Worm (Caenorhabditis elegans) whole organism, young adult: ENCODE measurements around the gene Y55F3BR.11.

Experiments used
- F22D6.2 ChIP-seq: sonication (generic microtip); optimal IDR thresholded peaks from 2 replicates; lab custom pipeline; 2016; ENCODE audit warnings: mild to moderate bottlenecking, missing genetic modification characterization, missing compliant biosample characterization
- F55B11.4 ChIP-seq: sonication (generic microtip); optimal IDR thresholded peaks from 2 replicates; lab custom pipeline; 2016; ENCODE audit warnings: missing compliant biosample characterization, missing genetic modification characterization, borderline replicate concordance; ENCODE audit not compliant: insufficient read depth
- Y53F4B.3 ChIP-seq: fragments of 200-800 bp; sonication (Bioruptor generic); IDR thresholded peaks from 2 replicates; pipeline ENCODE4 v1.3.6; 2022; ENCODE audit warnings: missing genetic modification reagents, missing genetic modification characterization, missing compliant biosample characterization
- Y53G8AR.9 ChIP-seq: fragments of 200-800 bp; sonication (Bioruptor generic); conservative IDR thresholded peaks from 2 replicates; pipeline ENCODE4 v1.3.6; 2022; ENCODE audit warnings: missing genetic modification reagents, missing genetic modification characterization, missing compliant biosample characterization
- Y56A3A.18 ChIP-seq: fragments of 200-800 bp; sonication (Bioruptor generic); IDR thresholded peaks from 2 replicates; pipeline ENCODE4 v1.3.6; 2022; ENCODE audit warnings: missing genetic modification reagents, missing genetic modification characterization, missing compliant biosample characterization
- ama-1 ChIP-seq, 3 experiments: fragments of 150-350 bp in 1 of 3; sonication (generic microtip) in 2 of 3; optimal IDR thresholded peaks; 2 replicates each; lab custom pipeline; 2014 to 2018; ENCODE audit warnings: missing biosample characterization in 2 of 3, missing genetic modification characterization in 2 of 3, missing genetic modification reagents in 2 of 3
- atf-7 ChIP-seq: sonication (generic microtip); optimal IDR thresholded peaks from 2 replicates; lab custom pipeline; 2017; ENCODE audit warnings: mild to moderate bottlenecking, missing genetic modification characterization, missing compliant biosample characterization
- ceh-79 ChIP-seq: sonication (generic microtip); optimal IDR thresholded peaks from 2 replicates; lab custom pipeline; 2017; ENCODE audit warnings: mild to moderate bottlenecking, missing genetic modification characterization, missing compliant biosample characterization
- efl-1 ChIP-seq: fragments of 150-350 bp; optimal IDR thresholded peaks from 2 replicates; lab custom pipeline; 2014; ENCODE audit warnings: missing biosample characterization, missing genetic modification reagents, missing genetic modification characterization
- madf-10 ChIP-seq: sonication (generic microtip); optimal IDR thresholded peaks from 2 replicates; lab custom pipeline; 2016; ENCODE audit warnings: mild to moderate bottlenecking, missing genetic modification characterization, missing compliant biosample characterization
- nfya-1 ChIP-seq: sonication (generic microtip); optimal IDR thresholded peaks from 2 replicates; lab custom pipeline; 2017; ENCODE audit warnings: antibody characterized with exemption, missing compliant biosample characterization, missing genetic modification characterization, borderline replicate concordance; ENCODE audit not compliant: insufficient read depth
- ztf-28 ChIP-seq: fragments of 200-800 bp; sonication (Bioruptor generic); IDR thresholded peaks from 2 replicates; pipeline ENCODE4 v1.3.6; 2022; ENCODE audit warnings: missing genetic modification reagents, missing genetic modification characterization, missing compliant biosample characterization

DNA sequence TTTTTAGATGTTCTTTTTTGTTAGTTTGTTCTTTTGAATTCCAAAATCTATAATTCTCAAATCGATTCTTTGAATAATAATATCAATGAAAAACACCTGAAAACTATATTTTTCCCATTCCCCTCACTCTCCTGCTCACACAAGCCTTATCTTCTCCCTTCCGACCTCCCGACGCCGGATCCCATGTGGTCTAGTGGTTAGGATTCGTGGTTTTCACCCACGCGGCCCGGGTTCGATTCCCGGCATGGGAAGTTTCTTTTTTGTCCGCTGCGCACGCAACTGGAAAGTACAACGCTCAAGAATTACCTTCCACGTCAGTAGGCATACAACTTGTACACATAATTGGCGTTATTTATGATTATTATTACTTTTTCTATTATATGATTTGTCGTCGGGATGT, 12.4 kb upstream of the Y55F3BR.11 start:
- TF ChIP-seq Y53F4B.3 = no peak
- TF ChIP-seq Y56A3A.18 (GFP tag; lab: Robert Waterston, UW) = peak; percentile 32; the same call in 1 of the 2 replicates
- no peak for TF ChIP-seq Y53G8AR.9
- no peak for TF ChIP-seq atf-7 (tag; lab: Kevin White, UChicago)
- no peak for TF ChIP-seq efl-1 (GFP tag; lab: Kevin White, UChicago)
- TF ChIP-seq ama-1 (optimal IDR thresholded peaks at IDR 0.05; lab: Kevin White, UChicago) = no peak
- no peak for TF ChIP-seq ama-1 (GFP tag; optimal IDR thresholded peaks at IDR 0.05; lab: Kevin White, UChicago)
- no peak for TF ChIP-seq F22D6.2
- TF ChIP-seq ztf-28 (GFP tag; lab: Robert Waterston, UW) = 0 out of 2 replicates have a peak, but pooled peaks have one; percentile 26
- no peak for TF ChIP-seq F55B11.4
- TF ChIP-seq nfya-1 (tag; lab: Kevin White, UChicago) = no peak
- TF ChIP-seq ceh-79 (tag; lab: Kevin White, UChicago) = no peak
- no peak for TF ChIP-seq madf-10 (tag; lab: Kevin White, UChicago)
